Worm (Caenorhabditis elegans) whole organism, young adult: ENCODE results near the gene nuo-1.
A peak's percentile ranks its signal among the peaks of the same experiment; 100 is the strongest.

ENCODE experiments used
- B0336.3 ChIP-seq: fragments of 200-800 bp; sonication (Bioruptor generic); IDR thresholded peaks from 2 replicates; pipeline ENCODE4 v1.3.6; 2022; ENCODE audit warnings: missing genetic modification characterization, missing compliant biosample characterization
- F22D6.2 ChIP-seq: sonication (generic microtip); optimal IDR thresholded peaks from 2 replicates; lab custom pipeline; 2016; ENCODE audit warnings: mild to moderate bottlenecking, missing genetic modification characterization, missing compliant biosample characterization
- F33H1.4 ChIP-seq: fragments of 200-800 bp; sonication (Bioruptor generic); IDR thresholded peaks from 2 replicates; pipeline ENCODE4 v1.3.6; 2022; ENCODE audit warnings: missing genetic modification reagents, missing genetic modification characterization, missing compliant biosample characterization
- F37B4.10 ChIP-seq: fragments of 200-800 bp; sonication (Bioruptor generic); IDR thresholded peaks from 2 replicates; pipeline ENCODE4 v1.3.6; 2022; ENCODE audit warnings: missing genetic modification characterization, missing compliant biosample characterization
- F39B2.1 ChIP-seq: fragments of 200-800 bp; sonication (Bioruptor generic); IDR thresholded peaks from 2 replicates; pipeline ENCODE4 v1.3.6; 2022; ENCODE audit warnings: missing genetic modification reagents, missing genetic modification characterization, missing compliant biosample characterization
- F52B5.7 ChIP-seq: sonication (generic microtip); optimal IDR thresholded peaks from 2 replicates; lab custom pipeline; 2016; ENCODE audit warnings: mild to moderate bottlenecking, missing genetic modification characterization, missing compliant biosample characterization
- F55B11.4 ChIP-seq: sonication (generic microtip); optimal IDR thresholded peaks from 2 replicates; lab custom pipeline; 2016; ENCODE audit warnings: missing compliant biosample characterization, missing genetic modification characterization, borderline replicate concordance; ENCODE audit not compliant: insufficient read depth
- F57C9.4 ChIP-seq: sonication (generic microtip); optimal IDR thresholded peaks from 2 replicates; lab custom pipeline; 2017; ENCODE audit warnings: mild to moderate bottlenecking, missing genetic modification characterization, missing compliant biosample characterization
- aptf-3 ChIP-seq: fragments of 200-800 bp; sonication (Bioruptor generic); IDR thresholded peaks from 2 replicates; pipeline ENCODE4 v1.3.6; 2022; ENCODE audit warnings: missing genetic modification characterization, missing compliant biosample characterization
- attf-3 ChIP-seq: fragments of 200-800 bp; sonication (Bioruptor generic); conservative IDR thresholded peaks from 2 replicates; pipeline ENCODE4 v1.3.6; 2022; ENCODE audit warnings: missing genetic modification reagents, missing genetic modification characterization, missing compliant biosample characterization
- attf-5 ChIP-seq: fragments of 200-800 bp; sonication (Bioruptor generic); optimal IDR thresholded peaks from 2 replicates; lab custom pipeline; 2018; ENCODE audit warnings: mild to moderate bottlenecking, missing genetic modification characterization, missing compliant biosample characterization
- attf-6 ChIP-seq: fragments of 200-800 bp; sonication (Bioruptor generic); IDR thresholded peaks from 2 replicates; pipeline ENCODE4 v1.3.6; 2022; ENCODE audit warnings: missing genetic modification reagents, missing genetic modification characterization, missing compliant biosample characterization
- bed-2 ChIP-seq: fragments of 200-800 bp; sonication (Bioruptor generic); IDR thresholded peaks from 2 replicates; pipeline ENCODE4 v1.3.6; 2022; ENCODE audit warnings: missing genetic modification reagents, missing genetic modification characterization, missing compliant biosample characterization
- dpl-1 ChIP-seq: fragments of 150-350 bp; optimal IDR thresholded peaks from 2 replicates; lab custom pipeline; 2014; ENCODE audit warnings: missing biosample characterization, missing genetic modification reagents, missing genetic modification characterization
- efl-1 ChIP-seq: fragments of 150-350 bp; optimal IDR thresholded peaks from 2 replicates; lab custom pipeline; 2014; ENCODE audit warnings: missing biosample characterization, missing genetic modification reagents, missing genetic modification characterization
- egl-18 ChIP-seq: fragments of 200-800 bp; sonication (Bioruptor generic); IDR thresholded peaks from 2 replicates; pipeline ENCODE4 v1.3.6; 2022; ENCODE audit warnings: missing genetic modification reagents, missing genetic modification characterization, missing compliant biosample characterization
- egrh-3 ChIP-seq: fragments of 200-800 bp; sonication (Bioruptor generic); IDR thresholded peaks from 2 replicates; pipeline ENCODE4 v1.3.6; 2022; ENCODE audit warnings: missing genetic modification reagents, missing genetic modification characterization, missing compliant biosample characterization
- ekl-4 ChIP-seq: fragments of 200-800 bp; sonication (Bioruptor generic); IDR thresholded peaks from 2 replicates; pipeline ENCODE4 v1.3.6; 2022; ENCODE audit warnings: missing genetic modification reagents, missing genetic modification characterization, missing compliant biosample characterization
- fkh-3 ChIP-seq: sonication (generic microtip); optimal IDR thresholded peaks from 2 replicates; lab custom pipeline; 2016; ENCODE audit warnings: mild to moderate bottlenecking, missing genetic modification characterization, missing compliant biosample characterization
- gei-17 ChIP-seq: fragments of 200-800 bp; sonication (Bioruptor generic); optimal IDR thresholded peaks from 2 replicates; lab custom pipeline; 2018; ENCODE audit warnings: mild to moderate bottlenecking, missing genetic modification characterization, missing compliant biosample characterization
- hlh-12 ChIP-seq: sonication (generic microtip); optimal IDR thresholded peaks from 2 replicates; lab custom pipeline; 2016; ENCODE audit warnings: missing genetic modification characterization, missing compliant biosample characterization
- hmg-1.2 ChIP-seq: fragments of 200-800 bp; sonication (Bioruptor generic); IDR thresholded peaks from 2 replicates; pipeline ENCODE4 v1.3.6; 2022; ENCODE audit warnings: missing genetic modification reagents, missing genetic modification characterization, missing compliant biosample characterization
- hsf-1 ChIP-seq: fragments of 200-800 bp; sonication (Bioruptor generic); IDR thresholded peaks from 2 replicates; pipeline ENCODE4 v1.3.6; 2022; ENCODE audit warnings: missing genetic modification reagents, missing genetic modification characterization, missing compliant biosample characterization
- lin-35 ChIP-seq, 3 experiments: fragments of 150-350 bp in 2 of 3; sonication (generic microtip) in 1 of 3; optimal IDR thresholded peaks; 2 replicates each; lab custom pipeline; 2014 to 2018; ENCODE audit warnings: missing biosample characterization in 3 of 3, missing genetic modification characterization in 3 of 3, missing genetic modification reagents in 3 of 3
- lin-54 ChIP-seq: fragments of 200-800 bp; sonication (Bioruptor generic); optimal IDR thresholded peaks from 2 replicates; lab custom pipeline; 2018; ENCODE audit warnings: mild to moderate bottlenecking, missing genetic modification characterization, missing compliant biosample characterization
- lsl-1 ChIP-seq: fragments of 200-800 bp; sonication (Bioruptor generic); optimal IDR thresholded peaks from 2 replicates; lab custom pipeline; 2018; ENCODE audit warnings: mild to moderate bottlenecking, missing genetic modification characterization, moderate library complexity, missing compliant biosample characterization
- lsy-27 ChIP-seq: sonication (generic microtip); optimal IDR thresholded peaks from 2 replicates; lab custom pipeline; 2017; ENCODE audit warnings: missing genetic modification characterization, mild to moderate bottlenecking, missing compliant biosample characterization, antibody characterized with exemption, missing genotype, borderline replicate concordance; ENCODE audit not compliant: insufficient read depth
- madf-10 ChIP-seq: sonication (generic microtip); optimal IDR thresholded peaks from 2 replicates; lab custom pipeline; 2016; ENCODE audit warnings: mild to moderate bottlenecking, missing genetic modification characterization, missing compliant biosample characterization
- nfya-2 ChIP-seq: fragments of 200-800 bp; sonication (Bioruptor generic); IDR thresholded peaks from 2 replicates; pipeline ENCODE4 v1.3.6; 2022; ENCODE audit warnings: missing genetic modification reagents, missing genetic modification characterization, missing compliant biosample characterization
- nhr-179 ChIP-seq: sonication (generic microtip); optimal IDR thresholded peaks from 2 replicates; lab custom pipeline; 2016; ENCODE audit warnings: mild to moderate bottlenecking, missing genetic modification characterization, missing compliant biosample characterization
- rec-8 ChIP-seq, 2 experiments: sonication (generic microtip); optimal IDR thresholded peaks; 2 replicates each; lab custom pipeline; 2016; ENCODE audit warnings: mild to moderate bottlenecking in 2 of 2, missing genetic modification characterization in 2 of 2, missing genetic modification reagents in 2 of 2, missing genotype in 2 of 2, missing biosample characterization in 1 of 2, missing compliant biosample characterization in 1 of 2, moderate library complexity in 1 of 2
- sdz-38 ChIP-seq: sonication (generic microtip); optimal IDR thresholded peaks from 2 replicates; lab custom pipeline; 2016; ENCODE audit warnings: missing genotype, missing genetic modification characterization, missing compliant biosample characterization
- somi-1 ChIP-seq: fragments of 200-800 bp; sonication (Bioruptor generic); optimal IDR thresholded peaks from 2 replicates; lab custom pipeline; 2018; ENCODE audit warnings: mild to moderate bottlenecking, missing genetic modification characterization, missing compliant biosample characterization
- tbp1 ChIP-seq: fragments of 200-800 bp; sonication (Bioruptor generic); optimal IDR thresholded peaks from 2 replicates; lab custom pipeline; 2018; ENCODE audit warnings: mild to moderate bottlenecking, missing genetic modification characterization, missing compliant biosample characterization
- tlf-1 ChIP-seq: fragments of 200-800 bp; sonication (Bioruptor generic); optimal IDR thresholded peaks from 2 replicates; lab custom pipeline; 2018; ENCODE audit warnings: mild to moderate bottlenecking, missing genetic modification characterization, missing compliant biosample characterization
- unc-130 ChIP-seq: sonication (generic microtip); optimal IDR thresholded peaks from 2 replicates; lab custom pipeline; 2016; ENCODE audit warnings: missing genetic modification reagents, missing genetic modification characterization, missing compliant biosample characterization
- xnd-1 ChIP-seq: sonication (generic microtip); optimal IDR thresholded peaks from 2 replicates; lab custom pipeline; 2016; ENCODE audit warnings: missing genotype, missing genetic modification reagents, missing genetic modification characterization, missing compliant biosample characterization
- zim-3 ChIP-seq: sonication (generic microtip); optimal IDR thresholded peaks from 2 replicates; lab custom pipeline; 2017; ENCODE audit warnings: mild to moderate bottlenecking, missing genetic modification characterization, moderate library complexity, missing compliant biosample characterization
- ztf-28 ChIP-seq: fragments of 200-800 bp; sonication (Bioruptor generic); IDR thresholded peaks from 2 replicates; pipeline ENCODE4 v1.3.6; 2022; ENCODE audit warnings: missing genetic modification reagents, missing genetic modification characterization, missing compliant biosample characterization
- ztf-6 ChIP-seq: fragments of 200-800 bp; sonication (Bioruptor generic); IDR thresholded peaks from 2 replicates; pipeline ENCODE4 v1.3.6; 2022; ENCODE audit warnings: missing genetic modification reagents, missing genetic modification characterization, missing compliant biosample characterization

nuo-1 gene

DNA sequence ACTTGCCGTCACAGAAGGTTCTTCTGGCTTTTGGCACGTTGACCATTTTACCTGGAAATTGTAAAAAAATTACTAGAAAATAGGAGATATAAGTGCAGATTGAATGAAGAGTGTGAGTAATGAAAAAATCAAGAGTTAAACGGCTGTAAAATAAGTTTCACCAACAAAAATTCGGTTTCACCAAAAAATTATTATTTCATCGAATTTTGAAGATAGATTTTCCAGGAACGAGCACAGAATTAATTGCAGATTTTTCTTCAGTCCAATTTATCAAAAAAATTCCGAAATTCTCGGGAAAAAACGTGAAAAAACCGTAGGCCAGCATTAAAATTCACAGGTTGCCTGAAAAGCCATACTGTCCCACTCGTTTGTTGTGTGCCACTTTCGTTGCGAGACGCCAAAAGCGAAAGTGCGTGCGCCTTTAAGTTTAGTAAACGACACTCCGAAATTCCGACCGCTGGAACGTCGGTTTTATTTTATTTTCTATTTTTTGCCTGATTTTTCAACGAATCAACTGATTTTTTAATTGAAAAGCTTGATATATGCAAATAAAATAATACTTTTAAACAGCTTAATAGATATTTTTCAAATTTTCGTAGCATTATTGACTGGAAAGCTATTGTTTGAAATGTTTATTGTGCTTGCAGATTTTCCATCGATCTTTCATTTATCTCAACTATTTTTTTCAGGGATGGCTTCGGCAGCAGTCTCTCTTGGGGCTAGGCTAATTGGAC is at the start of gene nuo-1, which contains the start of gene rpl-36.A (continued):
- no peak for TF ChIP-seq F22D6.2 (tag; lab: Kevin White, UChicago)
- no peak for TF ChIP-seq bed-2 (GFP tag; lab: Robert Waterston, UW)
- no peak for TF ChIP-seq egl-18 (GFP tag; lab: Robert Waterston, UW)
- peak; percentile 89 for TF ChIP-seq attf-5 (GFP tag; lab: Kevin White, UChicago)
- TF ChIP-seq B0336.3 (GFP tag; lab: Robert Waterston, UW): no peak
- TF ChIP-seq F39B2.1 (GFP tag; lab: Robert Waterston, UW): no peak
- no peak for TF ChIP-seq F57C9.4
- TF ChIP-seq ztf-28 (GFP tag; lab: Robert Waterston, UW): no peak
- peak; percentile 22 for TF ChIP-seq dpl-1 (GFP tag; lab: Kevin White, UChicago)
- no peak for TF ChIP-seq F52B5.7 (tag; lab: Kevin White, UChicago)
- no peak for TF ChIP-seq xnd-1 (tag; lab: Kevin White, UChicago)
- TF ChIP-seq tlf-1 (GFP tag; lab: Kevin White, UChicago): no peak
- no peak for TF ChIP-seq F55B11.4 (tag; lab: Kevin White, UChicago)
- no peak for TF ChIP-seq gei-17 (GFP tag; lab: Kevin White, UChicago)
- no peak for TF ChIP-seq nhr-179 (tag; lab: Kevin White, UChicago)
- no peak for TF ChIP-seq ztf-6 (GFP tag; lab: Robert Waterston, UW)
- TF ChIP-seq lsy-27 (tag; lab: Kevin White, UChicago): no peak
- TF ChIP-seq zim-3: no peak
- TF ChIP-seq F37B4.10 (GFP tag; lab: Robert Waterston, UW): no peak
- peak; percentile 89 for TF ChIP-seq lsl-1 (GFP tag; lab: Kevin White, UChicago)
- no peak for TF ChIP-seq sdz-38 (tag; lab: Kevin White, UChicago)
- 0 out of 2 replicates have a peak, but pooled peaks have one; percentile 10 for TF ChIP-seq ekl-4
- TF ChIP-seq madf-10 (tag; lab: Kevin White, UChicago): no peak
- no peak for TF ChIP-seq aptf-3 (GFP tag; lab: Robert Waterston, UW)
- peak; percentile 47 for TF ChIP-seq tbp1 (GFP tag; lab: Kevin White, UChicago)
- no peak for TF ChIP-seq unc-130 (GFP tag; lab: Kevin White, UChicago)
- no peak for TF ChIP-seq attf-6 (GFP tag; lab: Robert Waterston, UW)
- no peak for TF ChIP-seq fkh-3 (tag; lab: Kevin White, UChicago)
- peak; percentile 42; the same call in 1 of the 2 replicates for TF ChIP-seq hmg-1.2 (GFP tag; lab: Robert Waterston, UW)
- TF ChIP-seq nfya-2 (GFP tag; lab: Robert Waterston, UW): no peak
- TF ChIP-seq hsf-1 (GFP tag; lab: Robert Waterston, UW): no peak
- TF ChIP-seq somi-1 (GFP tag; lab: Kevin White, UChicago): no peak
- TF ChIP-seq F33H1.4 (GFP tag; lab: Robert Waterston, UW): peak; percentile 95

DNA sequence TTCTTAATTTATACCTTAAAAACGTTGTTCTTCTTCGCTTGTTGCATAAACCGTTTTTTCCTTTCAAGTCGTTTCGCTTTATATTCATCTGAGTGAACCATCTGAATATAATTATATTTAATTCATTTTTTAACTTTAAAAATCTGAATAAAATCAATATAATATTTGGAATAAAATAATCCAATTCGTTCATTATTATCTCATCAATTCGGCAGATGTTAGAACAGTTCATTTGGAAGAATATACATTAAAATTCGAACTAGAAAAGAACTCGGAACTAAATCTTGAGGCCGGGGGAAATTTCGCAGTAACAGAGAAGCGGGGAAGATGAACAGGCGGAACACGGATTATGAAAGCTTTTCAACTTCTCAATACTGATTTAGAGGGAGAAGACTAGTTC is 48.7 kb upstream of the nuo-1 start, which contains the start of gene F33A8.4:
Gene F33A8.4 (minus strand): TSS at position 101 of the 400 bp plus-strand sequence.
- TF ChIP-seq hsf-1 (GFP tag; lab: Robert Waterston, UW): no peak

DNA sequence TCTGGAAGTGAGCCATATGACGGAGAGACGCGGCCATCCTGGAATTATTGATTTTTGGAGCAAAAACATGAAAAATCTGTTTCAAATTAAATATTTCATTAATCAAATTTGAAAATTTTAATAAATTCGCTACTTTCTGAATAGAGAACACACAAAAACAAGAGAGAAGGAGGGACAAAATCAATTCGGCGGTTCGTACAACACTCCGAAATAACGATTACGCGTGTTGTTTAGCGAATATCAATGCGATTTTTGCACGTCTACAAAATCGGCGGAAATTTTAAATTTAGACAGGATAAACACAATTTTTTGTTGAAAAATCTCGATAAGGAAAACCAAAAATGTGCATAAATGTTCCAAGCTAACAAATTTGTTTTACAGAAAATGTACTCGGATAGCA is 47.8 kb upstream of the nuo-1 start, which contains the start of the genes sdhd-1 and ilkp-1:
Gene sdhd-1 (minus strand): TSS at position 38 of the 400 bp plus-strand sequence.
Gene ilkp-1 (plus strand): TSS at position 380 of the 400 bp plus-strand sequence.
- peak; percentile 20 for TF ChIP-seq attf-5 (GFP tag; lab: Kevin White, UChicago)
- TF ChIP-seq lin-54: peak; percentile 55
- TF ChIP-seq attf-3 (GFP tag; lab: Robert Waterston, UW): peak; percentile 90
- no peak for TF ChIP-seq egrh-3 (GFP tag; lab: Robert Waterston, UW)
- TF ChIP-seq rec-8 (tag; optimal IDR thresholded peaks at IDR 0.05; lab: Kevin White, UChicago): no peak
- peak; percentile 48; the same call in 1 of the 2 replicates for TF ChIP-seq hmg-1.2 (GFP tag; lab: Robert Waterston, UW)
- peak; percentile 33 for TF ChIP-seq efl-1 (GFP tag; lab: Kevin White, UChicago)
- no peak for TF ChIP-seq hlh-12 (tag; lab: Kevin White, UChicago)
- peak in 1 of 3 experiments; percentile 54 for TF ChIP-seq lin-35 (GFP tag; optimal IDR thresholded peaks at IDR 0.05; lab: Kevin White, UChicago)
- TF ChIP-seq, all 124 proteins: peak for 6
